Fruit fly (Drosophila melanogaster): ENCODE data around the gene CG14341.

Gene CG14341

DNA sequence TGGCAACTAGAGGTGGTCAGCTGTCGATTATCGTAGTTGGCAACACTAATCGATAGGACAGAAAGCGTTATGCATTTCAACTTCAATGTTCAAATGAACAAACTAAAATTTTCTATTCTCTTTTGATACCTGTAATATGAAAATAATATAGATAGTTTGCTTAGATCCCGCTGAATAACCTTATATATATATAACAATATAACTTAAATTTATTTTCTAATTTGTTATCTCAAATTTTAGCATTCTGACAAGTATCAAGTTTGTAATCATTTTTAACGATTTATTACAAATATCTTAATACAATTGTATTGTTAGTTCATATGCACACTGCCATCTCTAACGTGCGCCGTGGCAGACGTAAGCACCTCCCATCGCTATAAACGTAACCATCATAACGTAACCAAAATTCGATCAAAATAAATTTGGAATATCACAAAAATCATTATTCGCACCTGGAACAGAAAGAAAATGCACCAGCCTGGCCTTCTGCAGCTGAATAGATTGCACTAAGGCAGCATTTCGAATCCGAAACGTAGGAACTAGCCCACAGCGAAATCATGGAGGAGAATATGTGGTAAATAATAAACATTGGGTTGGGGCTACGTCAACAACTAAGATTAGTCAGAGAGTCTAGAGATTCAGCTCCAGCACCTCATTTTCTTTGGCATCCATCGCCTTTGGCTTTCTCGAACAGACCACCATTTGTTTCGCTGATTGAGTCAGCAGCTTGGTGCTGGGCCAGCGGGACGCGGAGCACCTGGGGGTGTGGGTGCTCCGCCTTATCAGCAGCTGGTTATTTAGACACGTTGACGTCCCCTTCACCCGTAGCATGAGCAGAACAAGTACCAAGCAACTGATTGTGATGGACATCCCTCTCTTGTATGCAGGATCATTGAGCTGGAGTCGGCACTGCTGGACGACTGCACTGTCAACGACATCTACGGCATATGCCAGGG lies 37.1 kb upstream of the CG14341 start, which contains the start of the genes Pino and TBC1D23:
Pino (minus strand) TSS at position 22 of the 956 bp plus-strand sequence.
TBC1D23 (plus strand) TSS at position 385 of the 956 bp plus-strand sequence.
- peak; percentile 63 for TF ChIP-seq noc (tag; optimal IDR thresholded peaks at IDR 0.05)

DNA sequence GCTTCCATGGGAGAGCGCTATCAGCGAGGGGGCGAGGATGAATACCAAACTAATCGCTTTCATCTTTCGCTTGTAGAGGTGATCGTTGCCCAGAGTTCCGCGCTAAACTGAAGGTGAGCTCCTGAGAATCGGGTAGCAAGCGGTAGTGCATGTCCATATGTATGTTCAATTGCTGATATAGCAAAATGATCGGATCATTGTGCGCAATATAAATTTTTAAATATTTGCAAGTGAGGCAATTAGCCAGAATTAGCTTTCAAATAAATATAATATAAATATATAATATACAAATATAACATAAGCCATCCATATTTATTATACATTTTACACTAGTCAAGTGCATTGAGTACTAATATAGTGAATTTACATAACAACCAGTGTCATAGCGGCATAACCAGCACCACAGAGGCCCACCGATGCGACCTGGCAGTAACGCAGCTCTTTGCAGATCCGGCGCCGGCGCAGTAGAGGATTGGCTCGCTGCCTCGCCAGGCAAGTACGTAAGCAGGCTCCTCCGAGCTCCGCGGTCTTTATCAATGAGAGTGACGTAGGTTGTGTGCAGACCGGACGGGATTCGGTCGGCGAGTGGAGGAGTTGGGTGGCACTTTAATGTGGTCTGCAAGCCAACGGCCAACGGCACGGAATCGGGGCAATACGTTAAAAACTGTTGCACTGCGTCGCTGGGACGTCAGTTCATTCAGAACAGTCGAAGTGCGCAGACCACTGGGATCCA lies 32.1 kb upstream of the CG14341 start, which contains the start of the genes Iris and CG4577:
Iris (minus strand) TSS at position 88 of the 733 bp plus-strand sequence.
CG4577 (plus strand) TSS at position 683 of the 733 bp plus-strand sequence.
- no peak for TF ChIP-seq noc (tag; optimal IDR thresholded peaks at IDR 0.05)

DNA sequence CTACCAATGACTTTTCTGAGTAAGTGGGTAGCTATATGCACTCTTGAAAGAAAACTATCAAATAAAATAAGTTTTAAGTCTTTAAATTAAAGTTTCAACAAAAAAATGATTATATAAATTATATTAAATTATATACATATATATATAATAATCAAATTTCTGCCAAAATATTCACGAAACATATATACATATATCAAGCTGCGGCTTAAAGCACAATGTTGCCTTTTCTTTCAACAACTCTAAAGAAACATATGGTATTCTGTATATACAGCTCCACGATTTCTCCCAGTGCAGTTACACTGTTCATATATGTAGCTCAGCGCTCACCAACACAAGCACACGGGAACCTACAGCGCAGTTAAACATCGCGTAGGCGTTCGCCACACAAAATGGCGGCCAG lies 30.8 kb upstream of the CG14341 start:
- no peak for TF ChIP-seq noc (tag; optimal IDR thresholded peaks at IDR 0.05)

DNA sequence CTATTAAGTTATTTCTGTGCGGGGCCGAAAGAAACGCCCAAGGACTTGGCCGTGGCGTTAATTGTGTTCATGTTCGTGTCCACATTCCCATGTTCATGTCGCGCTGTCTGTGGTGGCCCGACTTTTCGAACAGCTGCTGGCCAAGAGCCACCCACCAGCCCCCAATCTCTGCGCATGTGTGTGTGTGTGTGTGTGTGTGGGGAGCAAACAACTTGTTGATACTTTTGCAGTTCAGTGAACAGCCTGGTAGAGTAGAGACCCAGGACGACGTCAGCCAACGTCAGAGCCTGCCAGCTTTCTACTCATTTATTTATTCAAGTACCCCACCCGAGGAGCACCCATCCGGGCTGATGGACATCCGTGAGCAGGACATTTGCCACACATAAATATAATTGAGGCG lies 29.3 kb upstream of the CG14341 start:
- no peak for TF ChIP-seq noc (tag; optimal IDR thresholded peaks at IDR 0.05)

DNA sequence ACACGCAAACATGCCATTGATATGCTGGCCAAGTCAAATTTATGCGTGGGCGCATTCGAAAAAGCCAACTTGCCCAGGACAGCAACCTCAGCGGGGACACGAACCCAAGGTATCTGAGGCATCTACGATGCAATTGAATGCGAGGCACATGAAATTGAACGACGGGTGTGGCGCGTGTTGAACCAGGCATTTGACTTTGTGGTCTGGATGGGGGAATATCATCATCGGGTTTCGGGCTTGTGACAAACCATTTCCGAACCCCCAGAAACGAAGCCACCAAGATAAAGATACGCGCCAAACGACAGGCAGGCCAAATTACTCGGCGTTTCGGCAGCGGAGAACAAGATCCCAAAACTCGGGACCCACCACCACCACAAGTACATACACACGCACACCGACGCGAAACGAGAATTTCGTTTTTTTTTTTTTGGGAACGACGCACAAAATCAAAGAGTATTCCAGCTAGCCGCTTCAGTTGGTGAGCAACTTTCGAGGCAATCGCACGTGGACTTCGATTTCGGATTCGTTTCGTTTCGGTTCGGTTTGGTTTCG lies 23.5 kb upstream of the CG14341 start, which contains the start of gene MFS3:
MFS3 (plus strand) TSS at position 472 of the 552 bp plus-strand sequence.
- TF ChIP-seq noc (tag; optimal IDR thresholded peaks at IDR 0.05) = no peak

DNA sequence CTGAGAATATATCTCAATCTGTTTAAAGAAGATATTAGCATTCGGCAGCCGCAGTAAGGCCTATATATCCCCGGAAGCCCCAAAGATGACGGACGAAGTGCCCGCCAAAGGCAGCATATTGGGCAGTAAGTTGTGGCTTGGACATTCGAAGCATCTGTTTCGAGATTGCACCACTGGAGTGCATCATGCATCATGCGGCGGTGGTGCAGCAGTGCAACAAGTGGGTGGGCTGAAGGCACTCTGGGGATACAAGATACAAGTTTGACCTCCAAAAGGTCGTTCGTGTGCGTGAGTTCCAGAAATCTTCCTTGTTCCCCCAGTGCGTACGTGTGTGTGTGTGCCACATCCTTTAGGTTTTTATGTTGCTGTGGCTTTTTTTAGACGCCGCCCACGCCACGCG lies 23.0 kb upstream of the CG14341 start:
- TF ChIP-seq noc (tag; optimal IDR thresholded peaks at IDR 0.05) = no peak

DNA sequence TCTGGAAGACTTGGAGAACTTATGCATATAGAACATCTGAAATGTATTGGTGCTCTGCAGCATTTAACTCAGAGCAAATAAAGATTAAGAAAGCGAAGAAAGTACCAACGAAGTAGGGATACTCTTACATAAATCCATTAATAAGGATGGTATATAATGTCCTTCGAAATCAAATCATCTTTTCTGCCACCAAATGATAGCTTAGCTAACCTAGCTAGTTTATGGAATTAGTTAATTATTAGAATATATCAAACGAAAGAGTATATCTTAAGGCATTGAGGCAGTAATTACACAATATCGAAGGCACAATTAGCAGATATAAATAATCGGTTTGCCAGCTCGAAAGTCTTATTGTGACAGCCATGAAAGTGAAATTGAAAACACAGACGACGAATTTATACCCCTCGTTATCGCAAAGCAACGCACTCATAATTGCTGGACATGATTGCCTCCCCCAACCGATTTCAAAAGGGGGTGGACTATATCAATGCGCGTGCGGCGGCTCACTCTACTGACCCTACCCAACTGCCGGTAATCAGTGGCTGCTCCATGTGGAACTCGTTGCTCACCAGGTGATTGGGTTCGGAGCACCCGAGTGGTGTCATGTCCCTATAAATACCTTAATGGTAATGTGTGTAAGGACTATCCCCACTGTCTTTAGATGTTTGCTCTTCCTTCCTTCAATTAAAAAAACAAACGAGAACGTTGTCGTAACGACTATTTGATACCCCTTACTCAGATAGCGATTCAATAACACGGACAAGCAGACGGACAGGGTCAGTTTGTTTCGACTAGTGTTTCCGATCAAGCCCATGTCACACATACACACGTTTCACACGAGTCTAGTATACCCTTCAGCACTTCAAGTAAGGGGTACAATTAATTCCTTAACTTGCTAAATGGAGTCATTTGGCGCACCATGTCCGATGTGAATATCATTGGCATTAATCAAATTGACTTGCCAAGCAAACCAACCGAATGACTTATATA lies 21.6 kb upstream of the CG14341 start:
- TF ChIP-seq noc (tag; optimal IDR thresholded peaks at IDR 0.05) = peak; percentile 96

DNA sequence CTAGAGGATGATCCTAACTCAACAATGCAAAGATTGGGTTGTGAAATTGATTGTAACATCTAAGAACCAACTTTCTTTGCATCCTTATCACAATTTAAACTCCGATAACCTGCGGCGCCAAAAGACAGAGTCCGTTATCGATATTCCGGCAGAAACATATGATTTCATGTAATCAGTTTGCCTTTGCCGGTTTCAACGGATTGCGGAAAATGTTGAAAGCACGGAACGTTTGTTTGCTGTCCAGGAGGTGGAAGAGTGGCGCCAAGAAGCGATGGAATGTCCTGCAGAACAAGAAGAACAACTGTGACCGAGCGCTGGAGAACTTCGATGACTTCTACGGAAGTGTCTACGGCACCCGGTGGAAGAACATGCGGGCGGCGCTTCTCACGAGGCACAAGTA lies 18.6 kb upstream of the CG14341 start:
- no peak for TF ChIP-seq noc (tag; optimal IDR thresholded peaks at IDR 0.05)

DNA sequence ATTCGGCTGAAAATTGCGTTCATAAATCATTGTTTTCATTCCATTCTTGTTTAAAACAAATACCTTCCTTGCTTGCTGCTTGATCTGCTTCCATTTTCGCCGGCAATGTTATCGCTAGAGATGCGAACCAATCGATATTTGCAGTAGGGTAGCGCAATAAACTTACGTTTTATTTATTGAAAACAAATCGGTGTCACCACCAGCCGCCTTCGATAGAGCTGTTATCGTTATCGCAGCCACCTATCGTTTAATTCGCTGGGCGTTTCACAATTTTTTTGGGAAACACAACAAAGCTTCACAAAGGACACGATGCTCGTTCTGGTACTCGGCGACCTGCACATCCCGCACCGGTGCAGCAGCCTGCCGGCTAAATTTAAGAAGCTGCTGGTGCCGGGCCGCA lies 15.8 kb upstream of the CG14341 start, which contains the start of the genes Tfb4 and Vps29:
Tfb4 (minus strand) TSS at position 124 of the 400 bp plus-strand sequence.
Vps29 (plus strand) TSS at position 213 of the 400 bp plus-strand sequence.
- peak; percentile 14 for TF ChIP-seq noc (tag; optimal IDR thresholded peaks at IDR 0.05)

DNA sequence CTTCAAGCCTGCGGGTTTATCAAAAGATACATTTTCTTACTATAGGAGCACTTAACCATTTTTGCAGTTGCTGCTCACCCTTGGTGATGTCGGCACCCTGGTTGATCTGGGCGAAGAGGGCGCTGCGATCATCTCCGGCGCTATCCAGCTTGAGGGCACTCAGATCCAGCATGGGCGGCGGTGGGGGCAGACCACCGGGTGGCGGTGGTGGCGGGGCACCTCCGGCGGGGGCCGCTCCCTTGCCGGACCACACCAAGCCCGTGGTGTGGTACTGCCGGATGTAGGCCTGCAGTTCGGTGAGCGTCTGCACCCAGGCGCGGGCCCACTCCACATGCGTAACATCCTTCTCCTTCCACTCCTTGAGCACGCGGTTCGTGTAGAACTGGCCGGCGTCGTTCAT lies 13.6 kb upstream of the CG14341 start:
- no peak for TF ChIP-seq noc (tag; optimal IDR thresholded peaks at IDR 0.05)

DNA sequence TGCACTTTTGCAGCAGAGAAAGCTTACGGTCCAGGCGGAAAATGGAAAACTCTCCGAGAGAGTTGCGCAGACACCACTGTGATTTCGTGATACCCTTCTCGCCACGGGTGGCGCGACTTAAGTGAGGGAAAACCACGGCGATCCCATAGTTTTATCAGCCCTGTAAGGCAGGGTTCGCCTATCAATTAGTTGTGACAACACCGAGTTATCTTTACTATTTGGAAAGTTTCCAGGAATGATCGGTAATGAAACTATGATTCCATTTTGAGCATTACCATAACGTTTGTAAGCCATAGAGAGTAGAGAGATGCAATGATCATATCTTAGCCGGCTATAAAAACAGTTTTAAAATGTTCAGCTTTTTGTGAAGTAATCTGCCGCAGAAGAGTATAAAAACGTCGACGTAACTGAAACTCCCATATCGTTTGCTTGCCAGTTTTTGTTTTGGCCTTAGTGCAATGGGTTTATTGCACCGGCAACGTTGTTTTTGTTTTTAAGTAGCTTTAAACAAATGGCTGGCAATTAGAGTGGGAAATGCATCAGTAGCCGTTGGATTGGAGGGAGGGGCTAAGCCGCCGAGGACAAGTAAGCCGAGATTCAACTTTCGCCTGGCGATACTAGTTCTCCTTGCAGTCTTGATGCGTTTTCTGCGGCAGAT lies 9.6 kb upstream of the CG14341 start:
- TF ChIP-seq noc (tag; optimal IDR thresholded peaks at IDR 0.05) = no peak

DNA sequence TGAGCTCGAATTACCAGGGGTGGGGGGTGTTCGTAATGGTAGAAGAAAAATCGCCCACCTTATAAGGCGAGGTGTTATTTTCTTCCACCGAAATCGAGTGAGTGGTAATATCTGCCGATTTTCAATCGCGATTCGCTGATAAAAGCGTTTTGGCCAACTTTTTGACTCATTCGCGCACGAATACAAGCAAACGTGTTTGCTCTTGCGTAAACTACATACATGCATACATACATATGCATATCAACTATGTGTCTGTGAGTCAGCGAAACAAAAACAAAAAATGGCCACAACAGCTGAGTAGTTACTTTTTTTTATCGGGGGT lies 9.0 kb upstream of the CG14341 start:
- TF ChIP-seq noc (tag; optimal IDR thresholded peaks at IDR 0.05) = no peak

DNA sequence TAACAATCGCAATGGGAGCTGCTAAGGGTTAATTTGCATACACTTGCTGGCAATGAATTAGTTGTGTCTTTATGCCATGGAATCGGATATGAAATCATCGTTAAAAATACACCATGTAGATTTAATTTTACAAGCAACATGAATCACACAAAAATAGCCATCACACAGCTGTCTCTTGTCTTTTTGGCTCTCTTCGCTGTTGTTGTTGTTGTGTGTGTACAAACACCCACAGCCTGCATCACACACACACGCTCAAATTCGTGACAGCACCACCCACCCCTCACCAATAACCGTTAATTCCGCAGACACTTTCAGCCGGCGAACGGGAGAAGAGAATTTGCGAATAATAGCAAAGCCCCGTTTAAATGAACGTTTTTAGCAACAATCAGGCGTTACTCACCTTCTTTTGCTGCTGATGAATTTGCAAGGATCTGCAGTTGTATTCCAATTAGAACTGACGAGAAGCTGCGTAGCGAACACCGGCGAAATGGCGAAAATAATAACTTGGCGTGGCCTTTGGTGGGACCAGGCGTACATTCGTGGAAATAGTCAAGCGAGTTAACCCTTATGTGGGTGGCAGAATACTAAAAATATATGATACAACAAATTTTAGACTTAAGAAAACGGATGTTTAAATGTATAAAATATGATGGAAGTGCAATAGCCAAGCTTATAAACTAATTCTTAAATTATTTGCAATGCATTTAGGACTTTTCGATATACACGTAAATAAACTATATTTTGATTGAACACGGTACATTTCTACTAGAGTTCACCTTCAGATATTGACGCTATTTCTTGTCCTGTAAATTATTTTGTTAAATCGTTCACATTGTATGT lies 8.4 kb upstream of the CG14341 start, which contains the start of gene capt:
capt (minus strand) TSS at position 584 of the 840 bp plus-strand sequence.
- peak; percentile 35 for TF ChIP-seq noc (tag; optimal IDR thresholded peaks at IDR 0.05)

Data from whole organism, larva.